Worm (Caenorhabditis elegans) whole organism, L4 larva: ENCODE data around the gene B0244.6.

Experiments
- D1046.2 ChIP-seq: fragments of 200-800 bp; sonication (Bioruptor generic); IDR thresholded peaks from 2 replicates; pipeline ENCODE4 v1.3.6; 2022; ENCODE audit warnings: missing genetic modification characterization, missing compliant biosample characterization
- aha-1 ChIP-seq: fragments of 150-350 bp; peaks from one replicate; lab custom pipeline; 2014; ENCODE audit warnings: missing biosample characterization, missing genetic modification characterization
- ama-1 ChIP-seq: fragments of 150-350 bp; optimal IDR thresholded peaks from 2 replicates; lab custom pipeline; 2014; ENCODE audit warnings: inconsistent platforms, mixed read lengths
- ceh-20 ChIP-seq: fragments of 200-800 bp; sonication (Bioruptor generic); IDR thresholded peaks from 2 replicates; pipeline ENCODE4 v1.3.6; 2022; ENCODE audit warnings: missing genetic modification reagents, missing genetic modification characterization, missing compliant biosample characterization
- ceh-32 ChIP-seq: sonication (generic microtip); optimal IDR thresholded peaks from 2 replicates; lab custom pipeline; 2016; ENCODE audit warnings: mild to moderate bottlenecking, missing genetic modification characterization, missing compliant biosample characterization; ENCODE audit not compliant: poor library complexity
- daf-16 ChIP-seq, 3 experiments: sonication (generic microtip); optimal IDR thresholded peaks; 2 replicates each; lab custom pipeline; 2016 to 2017; ENCODE audit warnings: missing genetic modification characterization in 3 of 3, missing genetic modification reagents in 3 of 3, mild to moderate bottlenecking in 2 of 3, missing compliant biosample characterization in 2 of 3, missing biosample characterization in 1 of 3, moderate library complexity in 1 of 3
- dmd-6 ChIP-seq: fragments of 200-800 bp; sonication (Bioruptor generic); IDR thresholded peaks from 2 replicates; pipeline ENCODE4 v1.3.6; 2022; ENCODE audit warnings: missing genetic modification reagents, missing genetic modification characterization, missing compliant biosample characterization
- dve-1 ChIP-seq: sonication (generic microtip); optimal IDR thresholded peaks from 2 replicates; lab custom pipeline; 2017; ENCODE audit warnings: antibody characterized with exemption, mild to moderate bottlenecking, missing genetic modification characterization, missing compliant biosample characterization; ENCODE audit not compliant: insufficient read depth
- egl-27 ChIP-seq: sonication (generic microtip); optimal IDR thresholded peaks from 3 replicates; lab custom pipeline; 2017; ENCODE audit warnings: missing biosample characterization, missing genetic modification reagents, missing genetic modification characterization
- hlh-11 ChIP-seq: fragments of 200-800 bp; sonication (Bioruptor generic); optimal IDR thresholded peaks from 2 replicates; lab custom pipeline; 2018; ENCODE audit warnings: mild to moderate bottlenecking, missing genetic modification characterization, missing compliant biosample characterization
- hlh-30 ChIP-seq: sonication (generic microtip); optimal IDR thresholded peaks from 2 replicates; lab custom pipeline; 2017; ENCODE audit warnings: antibody characterized with exemption, mild to moderate bottlenecking, missing genetic modification characterization, missing compliant biosample characterization; ENCODE audit not compliant: insufficient read depth
- hmg-1.1 ChIP-seq: fragments of 200-800 bp; sonication (Bioruptor generic); IDR thresholded peaks from 2 replicates; pipeline ENCODE4 v1.3.6; 2022; ENCODE audit warnings: missing genetic modification reagents, missing genetic modification characterization, missing compliant biosample characterization
- lim-7 ChIP-seq: fragments of 200-800 bp; sonication (Bioruptor generic); IDR thresholded peaks from 2 replicates; pipeline ENCODE4 v1.3.6; 2022; ENCODE audit warnings: missing genetic modification characterization, missing compliant biosample characterization
- lin-38 ChIP-seq: fragments of 200-800 bp; sonication (Bioruptor generic); IDR thresholded peaks from 2 replicates; pipeline ENCODE4 v1.3.6; 2022; ENCODE audit warnings: missing genetic modification reagents, missing genetic modification characterization, missing compliant biosample characterization
- lsy-2 ChIP-seq, 2 experiments: fragments of 150-350 bp in 1 of 2; sonication (generic microtip) in 1 of 2; optimal IDR thresholded peaks; 2 replicates each; lab custom pipeline; 2014 to 2017; ENCODE audit warnings: missing biosample characterization in 2 of 2, missing genetic modification characterization in 2 of 2
- madf-9 ChIP-seq: fragments of 200-800 bp; sonication (Bioruptor generic); conservative IDR thresholded peaks from 2 replicates; pipeline ENCODE4 v1.3.6; 2022; ENCODE audit warnings: missing genetic modification reagents, missing genetic modification characterization, missing compliant biosample characterization
- mdl-1 ChIP-seq, 2 experiments: fragments of 150-350 bp in 1 of 2; sonication (generic microtip) in 1 of 2; optimal IDR thresholded peaks; 2 replicates each; lab custom pipeline; 2014 to 2017; ENCODE audit warnings: missing biosample characterization in 2 of 2, missing genetic modification characterization in 2 of 2
- mep-1 ChIP-seq: fragments of 150-350 bp; sonication (generic microtip); optimal IDR thresholded peaks from 3 replicates; lab custom pipeline; 2014; ENCODE audit warnings: missing biosample characterization, missing genetic modification characterization
- mes-2 ChIP-seq: sonication (generic microtip); optimal IDR thresholded peaks from 2 replicates; lab custom pipeline; 2016; ENCODE audit warnings: missing genotype, mild to moderate bottlenecking, missing genetic modification characterization, missing compliant biosample characterization; ENCODE audit not compliant: poor library complexity, severe bottlenecking
- mxl-3 ChIP-seq: fragments of 200-800 bp; sonication (Bioruptor generic); optimal IDR thresholded peaks from 2 replicates; lab custom pipeline; 2018; ENCODE audit warnings: mild to moderate bottlenecking, missing genetic modification characterization, missing compliant biosample characterization
- nhr-111 ChIP-seq: fragments of 200-800 bp; sonication (Bioruptor generic); optimal IDR thresholded peaks from 2 replicates; lab custom pipeline; 2018; ENCODE audit warnings: mild to moderate bottlenecking, missing genetic modification characterization, missing compliant biosample characterization
- nhr-28 ChIP-seq: fragments of 150-350 bp; optimal IDR thresholded peaks from 2 replicates; lab custom pipeline; 2014; ENCODE audit warnings: missing biosample characterization, missing genetic modification characterization
- nhr-41 ChIP-seq: fragments of 200-800 bp; sonication (Bioruptor generic); IDR thresholded peaks from 2 replicates; pipeline ENCODE4 v1.3.6; 2022; ENCODE audit warnings: missing genetic modification reagents, missing genetic modification characterization, missing compliant biosample characterization
- nhr-48 ChIP-seq: sonication (generic microtip); optimal IDR thresholded peaks from 2 replicates; lab custom pipeline; 2016; ENCODE audit warnings: mild to moderate bottlenecking, missing genetic modification characterization, missing compliant biosample characterization
- nhr-77 ChIP-seq: fragments of 150-350 bp; optimal IDR thresholded peaks from 2 replicates; lab custom pipeline; 2014; ENCODE audit warnings: missing biosample characterization, missing genetic modification characterization
- pha-4 ChIP-seq, 2 experiments: fragments of 150-350 bp in 1 of 2; fragments of 200-800 bp in 1 of 2; sonication (Bioruptor generic) in 1 of 2; IDR thresholded peaks in 1 of 2; optimal IDR thresholded peaks in 1 of 2; 2 replicates each; pipeline versions ENCODE4 v1.3.6 to Lab custom; 2014 to 2022; ENCODE audit warnings: missing genetic modification characterization in 2 of 2, missing genetic modification reagents in 2 of 2, missing biosample characterization in 1 of 2, missing compliant biosample characterization in 1 of 2
- pqm-1 ChIP-seq: sonication (generic microtip); optimal IDR thresholded peaks from 2 replicates; lab custom pipeline; 2017; ENCODE audit warnings: missing biosample characterization, missing genetic modification characterization
- rbr-2 ChIP-seq: sonication (generic microtip); optimal IDR thresholded peaks from 2 replicates; lab custom pipeline; 2016; ENCODE audit warnings: missing genotype, missing genetic modification characterization, missing compliant biosample characterization
- snpc-1.2 ChIP-seq: fragments of 200-800 bp; sonication (Bioruptor generic); IDR thresholded peaks from 2 replicates; pipeline ENCODE4 v1.3.6; 2022; ENCODE audit warnings: missing genetic modification reagents, missing genetic modification characterization, missing compliant biosample characterization
- spr-1 ChIP-seq: sonication (generic microtip); optimal IDR thresholded peaks from 2 replicates; lab custom pipeline; 2016; ENCODE audit warnings: mild to moderate bottlenecking, missing genetic modification characterization, missing compliant biosample characterization
- unc-39 ChIP-seq: sonication (generic microtip); optimal IDR thresholded peaks from 2 replicates; lab custom pipeline; 2017; ENCODE audit warnings: missing biosample characterization, missing genetic modification characterization
- unc-62 ChIP-seq, 3 experiments: fragments of 150-350 bp in 1 of 3; sonication (generic microtip); optimal IDR thresholded peaks in 2 of 3; peaks in 1 of 3; 1 replicate in 1 of 3; 2 replicates in 2 of 3; lab custom pipeline; 2014 to 2017; ENCODE audit warnings: missing biosample characterization in 3 of 3, missing genetic modification characterization in 3 of 3, missing genetic modification reagents in 3 of 3, missing genotype in 1 of 3
- zfp-3 ChIP-seq: fragments of 200-800 bp; sonication (Bioruptor generic); conservative IDR thresholded peaks from 2 replicates; pipeline ENCODE4 v1.3.6; 2022; ENCODE audit warnings: missing genetic modification reagents, missing genetic modification characterization, missing compliant biosample characterization
- zip-11 ChIP-seq: fragments of 200-800 bp; sonication (Bioruptor generic); IDR thresholded peaks from 2 replicates; pipeline ENCODE4 v1.3.6; 2022; ENCODE audit warnings: missing genetic modification characterization, missing compliant biosample characterization

B0244.6 gene

ce11 chrIII:5710045-5710444, 27.8 kb upstream of the B0244.6 start, which contains the start of gene B0336.12:
Gene B0336.12 (minus strand): TSS chrIII:5710145.
- TF ChIP-seq lin-38 (GFP tag; lab: Robert Waterston, UW) = 0 out of 2 replicates have a peak, but pooled peaks have one; percentile 22
- TF ChIP-seq spr-1 (tag; lab: Kevin White, UChicago) = no peak

- TF ChIP-seq ceh-20 (GFP tag; lab: Robert Waterston, UW) = 0 out of 2 replicates have a peak, but pooled peaks have one; percentile 37
- TF ChIP-seq lsy-2 (tag; optimal IDR thresholded peaks at IDR 0.05; lab: Kevin White, UChicago) = peak; percentile 59 to 81
- no peak for TF ChIP-seq nhr-111 (GFP tag; lab: Kevin White, UChicago)
- no peak for TF ChIP-seq lim-7 (GFP tag; lab: Robert Waterston, UW)
- TF ChIP-seq nhr-48 (tag; lab: Kevin White, UChicago) = peak; percentile 64
- peak; percentile 86 for TF ChIP-seq hlh-11 (tag; lab: Kevin White, UChicago)
- TF ChIP-seq mes-2 (tag; lab: Kevin White, UChicago) = peak; percentile 41
- TF ChIP-seq mdl-1 (tag; optimal IDR thresholded peaks at IDR 0.05; lab: Kevin White, UChicago) = peak in 1 of 2 experiments; percentile 80
- TF ChIP-seq nhr-77 (tag; lab: Kevin White, UChicago) = no peak
- peak; percentile 53 for TF ChIP-seq mep-1 (tag; lab: Kevin White, UChicago)
- peak; percentile 30; the same call in 1 of the 2 replicates for TF ChIP-seq dmd-6 (GFP tag; lab: Robert Waterston, UW)
- TF ChIP-seq aha-1 (tag; lab: Kevin White, UChicago) = peak; percentile 83
- peak; percentile 51 for TF ChIP-seq ama-1 (lab: Kevin White, UChicago)
- 0 out of 2 replicates have a peak, but pooled peaks have one; percentile 26 for TF ChIP-seq nhr-41 (GFP tag; lab: Robert Waterston, UW)
- TF ChIP-seq pqm-1 (tag; lab: Kevin White, UChicago) = peak; percentile 4
- TF ChIP-seq spr-1 (tag; lab: Kevin White, UChicago) = peak; percentile 45
- peak in 1 of 2 experiments; percentile 76 for TF ChIP-seq unc-62 (GFP tag; optimal IDR thresholded peaks at IDR 0.05 in 1 of 2; lab: Kevin White, UChicago)
- TF ChIP-seq unc-62 (tag; optimal IDR thresholded peaks at IDR 0.05; lab: Kevin White, UChicago) = no peak
- no peak for TF ChIP-seq egl-27 (tag; lab: Kevin White, UChicago)
- TF ChIP-seq mxl-3 = peak; percentile 95
- TF ChIP-seq hmg-1.1 (GFP tag; lab: Robert Waterston, UW) = 0 out of 2 replicates have a peak, but pooled peaks have one; percentile 37
- TF ChIP-seq rbr-2 (tag; lab: Kevin White, UChicago) = peak; percentile 22
- TF ChIP-seq pha-4 (GFP tag; IDR thresholded peaks at IDR 0.05; lab: Robert Waterston, UW) = no peak
- TF ChIP-seq pha-4 (tag; optimal IDR thresholded peaks at IDR 0.05; lab: Kevin White, UChicago) = no peak
- peak; percentile 41 for TF ChIP-seq dve-1
- no peak for TF ChIP-seq ceh-32 (tag; lab: Kevin White, UChicago)
- TF ChIP-seq nhr-28 (tag; lab: Kevin White, UChicago) = peak; percentile 86
- peak; percentile 44 for TF ChIP-seq hlh-30 (tag; lab: Kevin White, UChicago)
- 0 out of 2 replicates have a peak, but pooled peaks have one; percentile 42 for TF ChIP-seq madf-9 (GFP tag; lab: Robert Waterston, UW)
Measured at ce11 chrIII:5710676-5711075, 27.1 kb upstream of the B0244.6 start.

ce11 chrIII:5711242-5711641, 26.6 kb upstream of the B0244.6 start, which contains the start of gene rbm-26:
Gene rbm-26 (plus strand): TSS chrIII:5711542.
- TF ChIP-seq daf-16 (GFP tag; optimal IDR thresholded peaks at IDR 0.05; lab: Kevin White, UChicago) (no peak), daf-16 (tag; optimal IDR thresholded peaks at IDR 0.05; lab: Kevin White, UChicago) (peak; percentile 6), D1046.2 (GFP tag; lab: Robert Waterston, UW) (no peak), snpc-1.2 (GFP tag; lab: Robert Waterston, UW) (no peak), unc-39 (tag; lab: Kevin White, UChicago) (no peak), zfp-3 (GFP tag; lab: Robert Waterston, UW) (no peak), pqm-1 (tag; lab: Kevin White, UChicago) (no peak), zip-11 (GFP tag; lab: Robert Waterston, UW) (no peak)
